Worm (Caenorhabditis elegans): Measurements from ENCODE around the gene Y19D10B.6.
"Not testable (repeated sequence)": the region's sequence is repeated elsewhere in the genome, so short reads cannot be mapped to it uniquely, and the experiment has no call there.

The Y19D10B.6 gene

DNA sequence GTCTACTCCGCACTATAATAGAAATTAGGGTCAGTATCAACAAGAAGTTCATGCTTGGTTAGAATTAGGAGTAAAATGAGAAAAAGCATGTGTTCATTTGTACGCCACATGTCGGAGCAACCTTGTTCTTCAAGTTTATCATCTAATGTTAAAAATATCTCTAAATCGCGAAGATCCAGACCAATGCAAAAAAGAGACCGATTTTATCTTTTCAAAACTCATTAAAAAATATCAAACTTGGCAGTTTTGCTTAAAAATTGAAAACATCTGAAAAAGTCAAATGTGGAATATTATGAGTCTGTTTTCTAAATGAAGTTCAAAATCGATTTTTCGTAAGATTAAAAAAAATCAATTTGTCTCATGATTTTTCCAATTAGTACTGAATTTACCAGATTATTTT is at the start of gene Y19D10B.6:
Gene Y19D10B.6, minus strand, starts transcription at position 101 of the 400 bp plus-strand sequence.
- not testable (repeated sequence) for TF ChIP-seq him-1, dao-5, W03F9.2 (tag; optimal IDR thresholded peaks at IDR 0.05)

ce11 chrV:2343572-2343971 is 22.7 kb upstream of the Y19D10B.6 start:
- no peak for TF ChIP-seq him-1 (tag; optimal IDR thresholded peaks at IDR 0.05)
- no peak for TF ChIP-seq W03F9.2 (tag; optimal IDR thresholded peaks at IDR 0.05)
- TF ChIP-seq dao-5 (tag; optimal IDR thresholded peaks at IDR 0.05): no peak

DNA sequence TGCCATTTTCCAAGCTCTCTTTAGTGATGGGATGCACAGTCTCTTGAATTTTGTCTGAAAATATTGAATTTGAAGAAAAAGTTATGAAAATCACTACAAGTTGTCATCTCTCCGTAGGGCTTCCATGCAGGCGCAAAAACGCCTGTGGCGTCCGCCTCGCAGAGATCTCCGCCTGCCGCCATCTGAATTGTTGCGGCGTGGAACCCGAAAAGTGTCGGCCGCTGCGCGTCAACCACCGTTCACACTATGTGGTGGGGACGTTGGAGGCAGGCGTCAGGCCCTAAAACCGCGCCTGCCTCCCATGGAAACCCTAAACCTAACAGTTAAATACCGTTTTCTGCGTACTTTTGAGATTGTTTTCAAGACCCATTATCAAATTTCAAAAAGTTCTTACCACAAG is 21.2 kb upstream of the Y19D10B.6 start:
- TF ChIP-seq him-1 (tag; optimal IDR thresholded peaks at IDR 0.05): no peak
- TF ChIP-seq dao-5 (tag; optimal IDR thresholded peaks at IDR 0.05): no peak
- TF ChIP-seq W03F9.2 (tag; optimal IDR thresholded peaks at IDR 0.05): no peak

DNA sequence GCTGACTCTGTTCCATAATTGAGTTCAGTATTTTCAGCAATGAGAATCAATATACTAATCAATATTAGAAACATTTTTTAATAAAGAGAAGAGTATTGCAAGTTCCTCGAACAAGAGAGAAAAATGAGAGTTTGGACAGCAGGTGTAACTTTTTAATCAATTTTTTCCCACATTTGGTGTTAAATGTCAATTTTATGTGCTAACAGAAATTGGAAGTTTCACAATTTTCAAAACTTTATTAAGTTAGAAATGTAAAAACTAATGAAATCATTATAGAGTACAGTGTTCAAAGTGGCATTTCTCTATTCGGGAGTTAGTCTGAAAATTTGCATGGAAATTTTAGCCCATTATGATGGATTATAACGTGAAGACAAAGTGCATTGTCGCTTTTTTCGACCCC is 20.4 kb upstream of the Y19D10B.6 start, which contains the start of gene irld-30:
Gene irld-30, minus strand, starts transcription at position 101 of the 400 bp plus-strand sequence.
- TF ChIP-seq W03F9.2 (tag; optimal IDR thresholded peaks at IDR 0.05): no peak
- no peak for TF ChIP-seq dao-5 (tag; optimal IDR thresholded peaks at IDR 0.05)
- no peak for TF ChIP-seq him-1 (tag; optimal IDR thresholded peaks at IDR 0.05)

ce11 chrV:2338538-2338937 is 17.6 kb upstream of the Y19D10B.6 start, which contains the start of gene irld-29:
Gene irld-29 (minus strand): TSS chrV:2338638.
- TF ChIP-seq W03F9.2 (tag; optimal IDR thresholded peaks at IDR 0.05) (no peak), him-1 (tag; optimal IDR thresholded peaks at IDR 0.05) (no peak), dao-5 (tag; optimal IDR thresholded peaks at IDR 0.05) (no peak)

- TF ChIP-seq him-1 (tag; optimal IDR thresholded peaks at IDR 0.05) (no peak), W03F9.2 (tag; optimal IDR thresholded peaks at IDR 0.05) (no peak), dao-5 (tag; optimal IDR thresholded peaks at IDR 0.05) (no peak)
These were observed 15.2 kb upstream of the Y19D10B.6 start, which contains the start of gene irld-28 for ce11 chrV:2336151-2336550. Gene irld-28 (minus strand): TSS chrV:2336251.

ce11 chrV:2331616-2332015 is 10.7 kb upstream of the Y19D10B.6 start, which contains the start of gene irld-32:
Gene irld-32 (plus strand): TSS chrV:2331916.
- TF ChIP-seq W03F9.2, him-1, dao-5 (tag; optimal IDR thresholded peaks at IDR 0.05): not testable (repeated sequence)

DNA sequence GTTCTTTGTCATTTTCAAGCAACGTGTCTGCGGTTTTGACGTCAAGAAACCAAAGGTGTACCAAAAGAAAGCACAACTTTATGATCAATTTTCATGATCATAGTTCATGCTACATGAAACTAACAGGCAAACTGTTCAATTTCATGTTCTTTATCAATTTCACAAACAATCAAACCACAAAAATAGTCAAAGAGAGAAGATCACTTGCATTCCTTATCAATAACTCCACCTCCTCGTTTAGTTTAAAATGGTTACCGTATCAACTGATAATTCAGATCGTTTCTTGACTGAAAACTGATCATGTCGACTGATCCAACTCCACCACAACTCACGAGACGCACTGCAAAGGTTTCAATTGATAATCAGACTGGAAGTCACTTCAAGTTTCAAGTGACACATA is 9.2 kb upstream of the Y19D10B.6 start, which contains the start of gene pud-1.1:
Gene pud-1.1, plus strand, starts transcription at position 301 of the 400 bp plus-strand sequence.
- not testable (repeated sequence) for TF ChIP-seq dao-5, W03F9.2, him-1 (tag; optimal IDR thresholded peaks at IDR 0.05)

ce11 chrV:2327124-2327523 is 6.2 kb upstream of the Y19D10B.6 start:
- TF ChIP-seq him-1 (tag; optimal IDR thresholded peaks at IDR 0.05) (no peak), W03F9.2 (tag; optimal IDR thresholded peaks at IDR 0.05) (no peak), dao-5 (tag; optimal IDR thresholded peaks at IDR 0.05) (no peak)

DNA sequence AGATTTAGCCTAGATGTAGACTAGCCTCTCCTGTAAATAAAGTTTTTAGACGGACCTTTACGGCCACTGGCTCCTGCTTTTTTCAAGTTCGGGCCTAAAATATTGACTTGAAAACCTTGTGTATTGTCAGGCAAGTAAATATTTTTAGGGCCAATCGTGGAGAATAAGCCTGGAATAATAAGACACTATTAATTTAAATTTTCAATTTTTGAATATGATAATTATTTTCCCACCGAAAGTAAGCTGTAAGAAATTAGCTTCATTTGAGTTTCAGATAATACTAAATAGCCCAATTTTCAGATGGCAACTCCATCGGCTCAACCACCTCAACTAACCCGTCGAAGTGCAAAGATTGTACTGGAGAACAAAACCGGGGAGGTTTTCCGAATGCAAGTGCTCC is 5.5 kb upstream of the Y19D10B.6 start, which contains the start of gene pud-4:
Gene pud-4, plus strand, starts transcription at position 301 of the 400 bp plus-strand sequence.
- TF ChIP-seq dao-5 (tag; optimal IDR thresholded peaks at IDR 0.05): no peak
- no peak for TF ChIP-seq W03F9.2 (tag; optimal IDR thresholded peaks at IDR 0.05)
- no peak for TF ChIP-seq him-1 (tag; optimal IDR thresholded peaks at IDR 0.05)

- TF ChIP-seq dao-5 (tag; optimal IDR thresholded peaks at IDR 0.05): no peak
- no peak for TF ChIP-seq W03F9.2 (tag; optimal IDR thresholded peaks at IDR 0.05)
- no peak for TF ChIP-seq him-1 (tag; optimal IDR thresholded peaks at IDR 0.05)
These were observed 4.2 kb upstream of the Y19D10B.6 start, which contains the start of gene pud-3 for ce11 chrV:2325052-2325451. Gene pud-3 (minus strand): TSS chrV:2325152.

ce11 chrV:2324260-2324659 is 3.4 kb upstream of the Y19D10B.6 start:
- no peak for TF ChIP-seq him-1 (tag; optimal IDR thresholded peaks at IDR 0.05)
- no peak for TF ChIP-seq W03F9.2 (tag; optimal IDR thresholded peaks at IDR 0.05)
- no peak for TF ChIP-seq dao-5 (tag; optimal IDR thresholded peaks at IDR 0.05)

ce11 chrV:2322466-2322865 is 1.6 kb upstream of the Y19D10B.6 start, which contains the start of gene pud-1.2:
Gene pud-1.2 (minus strand): TSS chrV:2322566.
- TF ChIP-seq dao-5, W03F9.2, him-1 (tag; optimal IDR thresholded peaks at IDR 0.05): not testable (repeated sequence)

ce11 chrV:2308246-2308645 is 12.7 kb downstream of the Y19D10B.6 start:
- TF ChIP-seq W03F9.2 (tag; optimal IDR thresholded peaks at IDR 0.05) (no peak), dao-5 (tag; optimal IDR thresholded peaks at IDR 0.05) (no peak), him-1 (tag; optimal IDR thresholded peaks at IDR 0.05) (no peak)

- TF ChIP-seq dao-5 (tag; optimal IDR thresholded peaks at IDR 0.05) (no peak), him-1 (tag; optimal IDR thresholded peaks at IDR 0.05) (no peak), W03F9.2 (tag; optimal IDR thresholded peaks at IDR 0.05) (no peak)
These were observed 14.5 kb downstream of the Y19D10B.6 start for ce11 chrV:2306383-2306782.
